Worm (Caenorhabditis elegans) whole organism, L1 larva: ENCODE measurements around the gene cox-6C.

ENCODE experiments used
- C04F5.9 ChIP-seq: sonication (generic microtip); optimal IDR thresholded peaks from 2 replicates; lab custom pipeline; 2016; ENCODE audit warnings: missing genetic modification characterization, missing compliant biosample characterization
- C16A3.4 ChIP-seq: fragments of 150-350 bp; optimal IDR thresholded peaks from 2 replicates; lab custom pipeline; 2014; ENCODE audit warnings: missing biosample characterization, missing genetic modification characterization
- Y116A8C.19 ChIP-seq: sonication (generic microtip); optimal IDR thresholded peaks from 2 replicates; lab custom pipeline; 2016; ENCODE audit warnings: missing compliant biosample characterization, missing genetic modification characterization, borderline replicate concordance
- alr-1 ChIP-seq: fragments of 200-800 bp; sonication (Bioruptor generic); optimal IDR thresholded peaks from 2 replicates; lab custom pipeline; 2018; ENCODE audit warnings: borderline replicate concordance, mild to moderate bottlenecking, missing genetic modification characterization, missing compliant biosample characterization
- aly-2 ChIP-seq: fragments of 150-350 bp; optimal IDR thresholded peaks from 2 replicates; lab custom pipeline; 2014; ENCODE audit warnings: missing biosample characterization, missing genetic modification characterization
- ama-1 ChIP-seq: fragments of 150-350 bp; optimal IDR thresholded peaks from 2 replicates; lab custom pipeline; 2014
- blmp-1 ChIP-seq: fragments of 150-350 bp; optimal IDR thresholded peaks from 2 replicates; lab custom pipeline; 2014; ENCODE audit warnings: missing biosample characterization, missing genetic modification characterization
- ceh-63 ChIP-seq: fragments of 200-800 bp; sonication (Bioruptor generic); optimal IDR thresholded peaks from 2 replicates; lab custom pipeline; 2018; ENCODE audit warnings: mild to moderate bottlenecking, missing genetic modification characterization, missing compliant biosample characterization
- ceh-82 ChIP-seq, 3 experiments: fragments of 150-350 bp in 1 of 3; sonication (generic microtip) in 2 of 3; optimal IDR thresholded peaks; 2 replicates each; lab custom pipeline; 2014 to 2017; ENCODE audit warnings: missing biosample characterization in 3 of 3, missing genetic modification characterization in 3 of 3
- ceh-90 ChIP-seq: sonication (generic microtip); optimal IDR thresholded peaks from 2 replicates; lab custom pipeline; 2016; ENCODE audit warnings: missing genetic modification characterization, missing compliant biosample characterization
- dsc-1 ChIP-seq: sonication (generic microtip); optimal IDR thresholded peaks from 2 replicates; lab custom pipeline; 2016; ENCODE audit warnings: mild to moderate bottlenecking, missing genetic modification characterization, missing compliant biosample characterization
- efl-3 ChIP-seq: fragments of 200-800 bp; sonication (Bioruptor generic); optimal IDR thresholded peaks from 2 replicates; lab custom pipeline; 2018; ENCODE audit warnings: mild to moderate bottlenecking, missing genetic modification characterization, missing compliant biosample characterization
- egl-27 ChIP-seq, 2 experiments: fragments of 150-350 bp in 1 of 2; sonication (generic microtip); optimal IDR thresholded peaks; 3 replicates each; lab custom pipeline; 2017 to 2018; ENCODE audit warnings: missing biosample characterization in 2 of 2, missing genetic modification characterization in 2 of 2, missing genetic modification reagents in 2 of 2
- fkh-4 ChIP-seq: sonication (generic microtip); optimal IDR thresholded peaks from 2 replicates; lab custom pipeline; 2016; ENCODE audit warnings: missing compliant biosample characterization, missing genetic modification characterization, borderline replicate concordance
- fos-1 ChIP-seq: fragments of 150-350 bp; optimal IDR thresholded peaks from 2 replicates; lab custom pipeline; 2014; ENCODE audit warnings: missing biosample characterization, missing genetic modification characterization
- hlh-17 ChIP-seq: fragments of 200-800 bp; sonication (Bioruptor generic); optimal IDR thresholded peaks from 2 replicates; lab custom pipeline; 2018; ENCODE audit warnings: missing genetic modification characterization, mild to moderate bottlenecking, missing compliant biosample characterization, moderate library complexity, borderline replicate concordance
- hlh-4 ChIP-seq: sonication (generic microtip); optimal IDR thresholded peaks from 2 replicates; lab custom pipeline; 2016; ENCODE audit warnings: mild to moderate bottlenecking, missing genetic modification characterization, missing compliant biosample characterization
- hpl-2 ChIP-seq: fragments of 150-350 bp; optimal IDR thresholded peaks from 2 replicates; lab custom pipeline; 2014; ENCODE audit warnings: missing biosample characterization, missing genetic modification reagents, missing genetic modification characterization
- isw-1 ChIP-seq: fragments of 200-800 bp; sonication (Bioruptor generic); IDR thresholded peaks from 2 replicates; pipeline ENCODE4 v1.3.6; 2022; ENCODE audit warnings: missing genetic modification characterization, missing compliant biosample characterization
- jun-1 ChIP-seq: fragments of 150-350 bp; optimal IDR thresholded peaks from 2 replicates; lab custom pipeline; 2014; ENCODE audit warnings: missing biosample characterization, missing genetic modification reagents, missing genetic modification characterization
- lin-13 ChIP-seq: fragments of 150-350 bp; optimal IDR thresholded peaks from 2 replicates; lab custom pipeline; 2014; ENCODE audit warnings: missing biosample characterization, missing genetic modification reagents, missing genetic modification characterization
- lin-14 ChIP-seq: fragments of 200-800 bp; sonication (Bioruptor generic); optimal IDR thresholded peaks from 2 replicates; lab custom pipeline; 2018; ENCODE audit warnings: mild to moderate bottlenecking, missing genetic modification characterization, moderate library complexity, missing compliant biosample characterization
- lsy-2 ChIP-seq, 2 experiments: fragments of 150-350 bp; optimal IDR thresholded peaks; 2 replicates each; lab custom pipeline; 2014; ENCODE audit warnings: missing biosample characterization in 2 of 2, missing genetic modification characterization in 2 of 2
- mab-9 ChIP-seq: fragments of 200-800 bp; sonication (Bioruptor generic); IDR thresholded peaks from 2 replicates; pipeline ENCODE4 v1.3.6; 2022; ENCODE audit warnings: missing genetic modification reagents, missing genetic modification characterization, missing compliant biosample characterization
- mdl-1 ChIP-seq, 2 experiments: fragments of 150-350 bp; optimal IDR thresholded peaks; 2 replicates each; lab custom pipeline; 2014 to 2017; ENCODE audit warnings: missing biosample characterization in 2 of 2, missing genetic modification characterization in 2 of 2, inconsistent platforms in 1 of 2
- nhr-12 ChIP-seq: sonication (generic microtip); optimal IDR thresholded peaks from 2 replicates; lab custom pipeline; 2017; ENCODE audit warnings: missing biosample characterization, missing genetic modification characterization
- nhr-19 ChIP-seq: fragments of 200-800 bp; sonication (Bioruptor generic); conservative IDR thresholded peaks from 2 replicates; pipeline ENCODE4 v1.3.6; 2022; ENCODE audit warnings: missing genetic modification characterization, missing compliant biosample characterization
- nhr-20 ChIP-seq: sonication (generic microtip); optimal IDR thresholded peaks from 2 replicates; lab custom pipeline; 2016; ENCODE audit warnings: mild to moderate bottlenecking, missing genetic modification characterization, missing compliant biosample characterization
- nhr-237 ChIP-seq: fragments of 150-350 bp; optimal IDR thresholded peaks from 2 replicates; lab custom pipeline; 2014; ENCODE audit warnings: missing biosample characterization, missing genetic modification characterization
- nhr-28 ChIP-seq: fragments of 150-350 bp; optimal IDR thresholded peaks from 2 replicates; lab custom pipeline; 2014; ENCODE audit warnings: missing biosample characterization, missing genetic modification characterization
- nhr-47 ChIP-seq: sonication (generic microtip); optimal IDR thresholded peaks from 2 replicates; lab custom pipeline; 2016; ENCODE audit warnings: mild to moderate bottlenecking, missing genetic modification characterization, moderate library complexity, missing compliant biosample characterization
- nhr-76 ChIP-seq: sonication (generic microtip); optimal IDR thresholded peaks from 2 replicates; lab custom pipeline; 2017; ENCODE audit warnings: missing biosample characterization, missing genetic modification characterization
- nhr-84 ChIP-seq: sonication (generic microtip); optimal IDR thresholded peaks from 2 replicates; lab custom pipeline; 2017; ENCODE audit warnings: missing biosample characterization, missing genetic modification characterization
- nhr-90 ChIP-seq: sonication (generic microtip); optimal IDR thresholded peaks from 2 replicates; lab custom pipeline; 2016; ENCODE audit warnings: mild to moderate bottlenecking, missing genetic modification characterization, missing compliant biosample characterization; ENCODE audit not compliant: poor library complexity
- pax-3 ChIP-seq: fragments of 200-800 bp; sonication (Bioruptor generic); optimal IDR thresholded peaks from 2 replicates; lab custom pipeline; 2018; ENCODE audit warnings: mild to moderate bottlenecking, missing genetic modification characterization, moderate library complexity, missing compliant biosample characterization
- rnt-1 ChIP-seq: sonication (generic microtip); optimal IDR thresholded peaks from 2 replicates; lab custom pipeline; 2016; ENCODE audit warnings: mild to moderate bottlenecking, missing genetic modification characterization, moderate library complexity, missing compliant biosample characterization
- sptf-1 ChIP-seq: fragments of 150-350 bp; optimal IDR thresholded peaks from 2 replicates; lab custom pipeline; 2014; ENCODE audit warnings: missing biosample characterization, missing genetic modification characterization
- sup-37 ChIP-seq: fragments of 200-800 bp; sonication (Bioruptor generic); optimal IDR thresholded peaks from 2 replicates; lab custom pipeline; 2018; ENCODE audit warnings: mild to moderate bottlenecking, missing genetic modification characterization, missing compliant biosample characterization
- swsn-7 ChIP-seq: sonication (generic microtip); optimal IDR thresholded peaks from 2 replicates; lab custom pipeline; 2016; ENCODE audit warnings: missing genetic modification characterization, missing compliant biosample characterization
- tbx-2 ChIP-seq: sonication (generic microtip); optimal IDR thresholded peaks from 2 replicates; lab custom pipeline; 2016; ENCODE audit warnings: missing genetic modification characterization, missing compliant biosample characterization
- unc-62 ChIP-seq: fragments of 150-350 bp; optimal IDR thresholded peaks from 2 replicates; lab custom pipeline; 2014; ENCODE audit warnings: missing biosample characterization, missing genetic modification reagents, missing genetic modification characterization
- unc-86 ChIP-seq: sonication (generic microtip); optimal IDR thresholded peaks from 2 replicates; lab custom pipeline; 2016; ENCODE audit warnings: missing genetic modification characterization, missing compliant biosample characterization
- vab-15 ChIP-seq: sonication (generic microtip); optimal IDR thresholded peaks from 2 replicates; lab custom pipeline; 2017; ENCODE audit warnings: missing genotype, mild to moderate bottlenecking, missing genetic modification characterization, missing compliant biosample characterization
- xbp-1 ChIP-seq: sonication (generic microtip); optimal IDR thresholded peaks from 2 replicates; lab custom pipeline; 2016; ENCODE audit warnings: missing genetic modification characterization, missing compliant biosample characterization
- zag-1 ChIP-seq: fragments of 150-350 bp; optimal IDR thresholded peaks from 2 replicates; lab custom pipeline; 2014; ENCODE audit warnings: missing biosample characterization, missing genetic modification characterization
- zip-4 ChIP-seq: fragments of 200-800 bp; sonication (Bioruptor generic); optimal IDR thresholded peaks from 2 replicates; lab custom pipeline; 2018; ENCODE audit warnings: mild to moderate bottlenecking, missing genetic modification characterization, moderate library complexity, missing compliant biosample characterization
- ztf-11 ChIP-seq, 2 experiments: sonication (generic microtip); optimal IDR thresholded peaks; 2 replicates each; lab custom pipeline; 2016 to 2017; ENCODE audit warnings: missing genetic modification characterization in 2 of 2, missing biosample characterization in 1 of 2, missing compliant biosample characterization in 1 of 2
- ztf-4 ChIP-seq: fragments of 150-350 bp; optimal IDR thresholded peaks from 2 replicates; lab custom pipeline; 2014; ENCODE audit warnings: missing biosample characterization, missing genetic modification characterization

Gene cox-6C

ce11 chrIV:143807-144371, 17.4 kb downstream of the cox-6C start (continued):
- TF ChIP-seq sptf-1 (tag; lab: Kevin White, UChicago) (no peak), alr-1 (tag; lab: Kevin White, UChicago) (no peak), Y116A8C.19 (no peak), lsy-2 (tag; optimal IDR thresholded peaks at IDR 0.05; lab: Kevin White, UChicago) (peak; percentile 60 to 68), fos-1 (tag; lab: Kevin White, UChicago) (peak; percentile 39), aly-2 (no peak), nhr-84 (tag; lab: Kevin White, UChicago) (no peak), ceh-90 (tag; lab: Kevin White, UChicago) (no peak), dsc-1 (peak; percentile 64), ztf-11 (tag; optimal IDR thresholded peaks at IDR 0.05; lab: Kevin White, UChicago) (peak in 1 of 2 experiments; percentile 34), xbp-1 (tag; lab: Kevin White, UChicago) (peak; percentile 31), ama-1 (lab: Kevin White, UChicago) (no peak), swsn-7 (tag; lab: Kevin White, UChicago) (peak; percentile 63), efl-3 (GFP tag; lab: Kevin White, UChicago) (no peak), nhr-76 (tag; lab: Kevin White, UChicago) (no peak), C04F5.9 (tag; lab: Kevin White, UChicago) (peak; percentile 2), vab-15 (tag; lab: Kevin White, UChicago) (no peak), fkh-4 (tag; lab: Kevin White, UChicago) (no peak), nhr-47 (tag; lab: Kevin White, UChicago) (peak; percentile 73), ceh-63 (no peak), pax-3 (tag; lab: Kevin White, UChicago) (peak; percentile 4), lin-13 (GFP tag; lab: Kevin White, UChicago) (peak; percentile 33), nhr-19 (GFP tag; lab: Robert Waterston, UW) (peak; percentile 58), hpl-2 (GFP tag; lab: Kevin White, UChicago) (no peak), rnt-1 (tag; lab: Kevin White, UChicago) (peak; percentile 85), ztf-4 (no peak), blmp-1 (tag; lab: Kevin White, UChicago) (no peak), mab-9 (GFP tag; lab: Robert Waterston, UW) (no peak), egl-27 (tag; optimal IDR thresholded peaks at IDR 0.05; lab: Kevin White, UChicago) (no peak), hlh-17 (no peak), jun-1 (tag; lab: Kevin White, UChicago) (peak; percentile 47), nhr-28 (tag; lab: Kevin White, UChicago) (no peak), sup-37 (GFP tag; lab: Kevin White, UChicago) (no peak), nhr-90 (tag; lab: Kevin White, UChicago) (peak; percentile 66), zag-1 (tag; lab: Kevin White, UChicago) (no peak), nhr-20 (tag; lab: Kevin White, UChicago) (peak; percentile 55), ceh-82 (tag; optimal IDR thresholded peaks at IDR 0.05; lab: Kevin White, UChicago) (peak in 2 of 3 experiments; percentile 42 to 73), tbx-2 (tag; lab: Kevin White, UChicago) (peak; percentile 44), unc-62 (GFP tag; lab: Kevin White, UChicago) (no peak)
- TF ChIP-seq, all 84 proteins: peak for 36

ce11 chrIV:147819-148218, 21.3 kb downstream of the cox-6C start, which contains the start of gene col-99:
col-99 (minus strand) TSS chrIV:147919.
- TF ChIP-seq swsn-7 (tag; lab: Kevin White, UChicago) = no peak
- no peak for TF ChIP-seq unc-86 (tag; lab: Kevin White, UChicago)
- no peak for TF ChIP-seq ama-1 (lab: Kevin White, UChicago)
- TF ChIP-seq lin-14 (GFP tag; lab: Kevin White, UChicago) = no peak
- TF ChIP-seq mdl-1 (tag; optimal IDR thresholded peaks at IDR 0.05; lab: Kevin White, UChicago) = no peak
- no peak for TF ChIP-seq hlh-17
- no peak for TF ChIP-seq isw-1
- TF ChIP-seq ceh-82 (tag; optimal IDR thresholded peaks at IDR 0.05; lab: Kevin White, UChicago) = no peak
- TF ChIP-seq rnt-1 (tag; lab: Kevin White, UChicago) = no peak
- no peak for TF ChIP-seq zip-4 (GFP tag; lab: Kevin White, UChicago)
- TF ChIP-seq unc-62 (GFP tag; lab: Kevin White, UChicago) = no peak
- TF ChIP-seq sptf-1 (tag; lab: Kevin White, UChicago) = no peak
- TF ChIP-seq hlh-4 (tag; lab: Kevin White, UChicago) = no peak
- TF ChIP-seq C16A3.4 (tag; lab: Kevin White, UChicago) = no peak
- no peak for TF ChIP-seq ceh-63
- no peak for TF ChIP-seq jun-1 (tag; lab: Kevin White, UChicago)
- TF ChIP-seq nhr-237 (tag; lab: Kevin White, UChicago) = no peak
- TF ChIP-seq nhr-12 (tag; lab: Kevin White, UChicago) = no peak
